Fruit fly (Drosophila melanogaster): ENCODE results near the gene sls.

DNA sequence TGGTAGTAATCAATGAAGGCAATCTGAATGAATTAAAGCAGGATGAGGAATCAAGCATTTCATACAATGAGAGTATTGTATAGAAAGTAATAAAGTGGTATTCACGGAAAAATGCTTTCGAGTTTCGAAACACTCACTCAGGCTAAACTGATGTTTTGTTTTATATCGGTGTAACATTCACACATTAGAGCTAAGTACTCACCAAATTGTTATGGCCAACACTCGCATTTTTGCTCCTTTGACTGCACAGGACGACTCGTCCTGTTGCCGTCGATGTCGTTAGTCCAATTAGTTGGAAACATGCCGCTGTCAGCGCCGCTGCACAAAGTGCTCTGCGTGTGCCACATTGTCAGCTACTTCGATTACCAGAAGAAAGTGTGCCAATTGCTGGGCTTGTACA, 88.7 kb downstream of the sls start, which contains the start of gene Grl62c:
- TF ChIP-seq CG6689 (GFP tag; IDR thresholded peaks at IDR 0.05) (no peak), dmrt99B (tag; optimal IDR thresholded peaks at IDR 0.05) (no peak), Gug (GFP tag; IDR thresholded peaks at IDR 0.05) (no peak)
